Worm (Caenorhabditis elegans) whole organism, L2 larva: ENCODE results near the gene F58D12.3.

Experiments used
- R02D3.7 ChIP-seq: fragments of 150-350 bp; optimal IDR thresholded peaks from 2 replicates; lab custom pipeline; 2014; ENCODE audit warnings: missing biosample characterization, missing genetic modification characterization
- aly-2 ChIP-seq: fragments of 150-350 bp; optimal IDR thresholded peaks from 2 replicates; lab custom pipeline; 2014; ENCODE audit warnings: missing biosample characterization, missing genetic modification characterization
- ceh-82 ChIP-seq: fragments of 150-350 bp; optimal IDR thresholded peaks from 2 replicates; lab custom pipeline; 2014; ENCODE audit warnings: missing biosample characterization, missing genetic modification characterization
- elt-1 ChIP-seq: fragments of 150-350 bp; optimal IDR thresholded peaks from 2 replicates; lab custom pipeline; 2014; ENCODE audit warnings: missing biosample characterization, missing genetic modification characterization
- lin-39 ChIP-seq: fragments of 150-350 bp; optimal IDR thresholded peaks from 2 replicates; lab custom pipeline; 2014; ENCODE audit warnings: missing biosample characterization, missing genetic modification reagents, missing genetic modification characterization
- mab-5 ChIP-seq: fragments of 150-350 bp; optimal IDR thresholded peaks from 2 replicates; lab custom pipeline; 2014; ENCODE audit warnings: missing biosample characterization, missing genetic modification characterization
- nhr-10 ChIP-seq: sonication (generic microtip); optimal IDR thresholded peaks from 2 replicates; lab custom pipeline; 2017; ENCODE audit warnings: missing biosample characterization, missing genetic modification characterization
- nhr-12 ChIP-seq: fragments of 150-350 bp; optimal IDR thresholded peaks from 2 replicates; lab custom pipeline; 2014; ENCODE audit warnings: missing biosample characterization, missing genetic modification characterization
- nhr-77 ChIP-seq: fragments of 150-350 bp; optimal IDR thresholded peaks from 2 replicates; lab custom pipeline; 2014; ENCODE audit warnings: missing biosample characterization, missing genetic modification characterization
- snpc-4 ChIP-seq: fragments of 150-350 bp; optimal IDR thresholded peaks from 2 replicates; lab custom pipeline; 2014; ENCODE audit warnings: missing biosample characterization, missing genetic modification characterization

- TF ChIP-seq mab-5 (tag; lab: Kevin White, UChicago) (peak; percentile 24), aly-2 (tag; lab: Kevin White, UChicago) (no peak), ceh-82 (tag; lab: Kevin White, UChicago) (no peak), R02D3.7 (tag; lab: Kevin White, UChicago) (no peak), nhr-77 (tag; lab: Kevin White, UChicago) (no peak), lin-39 (tag; lab: Kevin White, UChicago) (no peak), elt-1 (tag; lab: Kevin White, UChicago) (no peak), nhr-12 (tag; lab: Kevin White, UChicago) (no peak), nhr-10 (tag; lab: Kevin White, UChicago) (no peak), snpc-4 (tag; lab: Kevin White, UChicago) (no peak)
These were observed 37.3 kb downstream of the F58D12.3 start for ce11 chrV:14094953-14095352.
